ENCODE assay signal across 1 fruit fly cellular context in the genomic region with DNA sequence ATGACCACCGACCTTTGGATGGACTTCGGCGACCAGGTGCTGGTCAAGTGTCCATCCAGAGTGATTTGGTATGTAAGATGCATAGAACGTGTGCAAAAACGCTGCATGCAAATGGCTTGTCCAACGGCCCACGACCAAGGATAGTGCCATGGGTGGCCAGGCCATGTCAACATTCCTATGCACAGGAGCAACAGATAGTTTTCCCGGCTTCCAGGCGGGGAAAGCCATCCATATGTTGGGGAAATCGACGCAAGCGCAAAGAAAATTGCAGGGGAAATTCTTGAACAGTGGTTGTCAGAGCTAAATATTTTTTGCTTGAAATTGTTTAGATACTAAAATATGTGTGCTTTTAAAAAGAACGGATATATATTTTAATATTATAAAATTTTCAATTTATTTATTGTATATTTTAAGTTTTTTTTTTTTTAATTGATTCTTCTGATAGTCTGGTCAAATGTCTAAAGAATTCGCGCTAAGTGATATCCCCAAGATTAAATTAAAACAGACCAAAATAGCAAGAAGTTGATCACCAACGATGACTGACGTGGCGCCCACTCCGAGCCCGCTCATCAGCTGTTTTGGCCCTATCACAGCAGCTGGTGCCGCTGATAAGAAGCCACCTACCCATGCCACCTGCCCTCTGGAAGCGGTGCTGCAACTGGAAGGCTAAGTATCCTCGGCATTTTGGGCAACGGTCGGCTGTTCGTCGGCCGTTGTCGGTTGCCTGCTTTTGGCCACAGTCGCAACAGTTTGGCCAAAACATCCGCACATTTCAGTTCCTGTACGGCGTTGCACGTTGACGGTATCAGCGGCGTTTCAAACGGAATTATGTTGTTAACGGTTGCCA.
TF ChIP-seq lines count a peak whose summit lies in the region.

TSS of gene 5-HT2B (plus strand) at position 797 of the 847 bp plus-strand sequence.

TF ChIP-seq in whole organism, embryonic, 481 proteins besides CTCF, POLR2A, EP300 and RAD21 (continued from another document):
- TF ChIP-seq CG34224 (GFP tag; IDR thresholded peaks at IDR 0.05; lab: Robert Waterston, UW; ENCODE audit: partially characterized antibody) (no peak), zfh1 (GFP tag; IDR thresholded peaks at IDR 0.05; lab: Robert Waterston, UW) (no peak), gt (GFP tag; IDR thresholded peaks at IDR 0.05; lab: Robert Waterston, UW) (no peak), Mrtf (GFP tag; IDR thresholded peaks at IDR 0.05; lab: Robert Waterston, UW) (no peak), Pdp1 (GFP tag; optimal IDR thresholded peaks at IDR 0.05; lab: Kevin White, UChicago) (no peak), abd-A (tag; optimal IDR thresholded peaks at IDR 0.05; lab: Kevin White, UChicago) (no peak), CG4707 (GFP tag; optimal IDR thresholded peaks at IDR 0.05; lab: Kevin White, UChicago) (no peak), CG2889 (GFP tag; IDR thresholded peaks at IDR 0.05; lab: Robert Waterston, UW) (no peak), CG3281 (GFP tag; optimal IDR thresholded peaks at IDR 0.05; lab: Kevin White, UChicago) (peak; percentile 60), CG6813 (GFP tag; optimal IDR thresholded peaks at IDR 0.05; lab: Kevin White, UChicago) (peak; percentile 32), Ptx1 (GFP tag; IDR thresholded peaks at IDR 0.05; lab: Robert Waterston, UW) (peak; percentile 34; the same call in 1 of the 2 replicates), nerfin-2 (GFP tag; IDR thresholded peaks at IDR 0.05; lab: Robert Waterston, UW; ENCODE audit: partially characterized antibody) (no peak), Sry-β (GFP tag; optimal IDR thresholded peaks at IDR 0.05; lab: Kevin White, UChicago) (no peak), amos (GFP tag; IDR thresholded peaks at IDR 0.05; lab: Robert Waterston, UW; ENCODE audit: partially characterized antibody) (no peak), Med (GFP tag; lab: Kevin White, UChicago) (peak; percentile 43), mam (GFP tag; optimal IDR thresholded peaks at IDR 0.05; lab: Kevin White, UChicago) (peak; percentile 5), da (GFP tag; optimal IDR thresholded peaks at IDR 0.05; lab: Kevin White, UChicago) (no peak), CG2129 (GFP tag; IDR thresholded peaks at IDR 0.05; lab: Robert Waterston, UW; ENCODE audit: partially characterized antibody) (no peak), CG11696 (GFP tag; IDR thresholded peaks at IDR 0.05; lab: Robert Waterston, UW) (no peak), E2f2 (GFP tag; IDR thresholded peaks at IDR 0.05; lab: Robert Waterston, UW) (no peak), p53 (GFP tag; optimal IDR thresholded peaks at IDR 0.05; lab: Kevin White, UChicago) (no peak), CG17802 (tag; optimal IDR thresholded peaks at IDR 0.05; lab: Kevin White, UChicago) (no peak), ara (GFP tag; IDR thresholded peaks at IDR 0.05; lab: Robert Waterston, UW) (no peak), trem (tag; optimal IDR thresholded peaks at IDR 0.05; lab: Kevin White, UChicago) (no peak), Sry-δ (GFP tag; optimal IDR thresholded peaks at IDR 0.05; lab: Kevin White, UChicago) (no peak), CG18011 (GFP tag; optimal IDR thresholded peaks at IDR 0.05; lab: Kevin White, UChicago) (no peak), CG11560 (tag; IDR thresholded peaks at IDR 0.05; lab: Robert Waterston, UW) (no peak), caup (GFP tag; optimal IDR thresholded peaks at IDR 0.05; lab: Kevin White, UChicago; ENCODE audit: severe bottlenecking) (peak; percentile 39), CG15514 (GFP tag; optimal IDR thresholded peaks at IDR 0.05; lab: Kevin White, UChicago) (no peak), CG4730 (GFP tag; IDR thresholded peaks at IDR 0.05; lab: Robert Waterston, UW) (no peak), Hmx (GFP tag; optimal IDR thresholded peaks at IDR 0.05; lab: Kevin White, UChicago) (no peak), CG3847 (GFP tag; IDR thresholded peaks at IDR 0.05; lab: Robert Waterston, UW) (peak; percentile 13; the same call in 1 of the 2 replicates), CG4404 (GFP tag; IDR thresholded peaks at IDR 0.05; lab: Robert Waterston, UW) (no peak), Dek (tag; optimal IDR thresholded peaks at IDR 0.05; lab: Kevin White, UChicago) (peak; percentile 26), Aef1 (GFP tag; IDR thresholded peaks at IDR 0.05; lab: Robert Waterston, UW) (peak; percentile 23; the same call in 1 of the 3 replicates), CG7928 (GFP tag; optimal IDR thresholded peaks at IDR 0.05; lab: Kevin White, UChicago) (no peak), Ets97D (GFP tag; optimal IDR thresholded peaks at IDR 0.05; lab: Kevin White, UChicago) (no peak), Dad (GFP tag; optimal IDR thresholded peaks at IDR 0.05; lab: Kevin White, UChicago) (no peak), CG2712 (tag; optimal IDR thresholded peaks at IDR 0.05; lab: Kevin White, UChicago) (no peak), CG32532 (GFP tag; IDR thresholded peaks at IDR 0.05; lab: Robert Waterston, UW) (no peak; the same call in 1 of the 2 replicates), dpn (GFP tag; optimal IDR thresholded peaks at IDR 0.05; lab: Kevin White, UChicago) (peak in 1 of 2 experiments; percentile 36), Ssrp (tag; optimal IDR thresholded peaks at IDR 0.05; lab: Kevin White, UChicago) (no peak), CG6254 (GFP tag; optimal IDR thresholded peaks at IDR 0.05; lab: Kevin White, UChicago) (no peak), NK7.1 (GFP tag; optimal IDR thresholded peaks at IDR 0.05; lab: Kevin White, UChicago) (no peak), HLHmδ (GFP tag; optimal IDR thresholded peaks at IDR 0.05; lab: Kevin White, UChicago) (no peak), sqz (GFP tag; optimal IDR thresholded peaks at IDR 0.05; lab: Kevin White, UChicago) (no peak), pb (GFP tag; optimal IDR thresholded peaks at IDR 0.05; lab: Kevin White, UChicago) (no peak), dati (GFP tag; IDR thresholded peaks at IDR 0.05; lab: Robert Waterston, UW) (no peak), h (optimal IDR thresholded peaks at IDR 0.05; lab: Kevin White, UChicago) (no peak), CrebB (tag; optimal IDR thresholded peaks at IDR 0.05; lab: Kevin White, UChicago) (no peak), zen2 (GFP tag; IDR thresholded peaks at IDR 0.05; lab: Robert Waterston, UW; ENCODE audit: partially characterized antibody) (no peak), Gsc (GFP tag; IDR thresholded peaks at IDR 0.05; lab: Robert Waterston, UW) (no peak), CG31365 (tag; optimal IDR thresholded peaks at IDR 0.05; lab: Kevin White, UChicago) (no peak), CG4617 (GFP tag; optimal IDR thresholded peaks at IDR 0.05; lab: Kevin White, UChicago; ENCODE audit: borderline replicate concordance) (no peak), CG7839 (tag; optimal IDR thresholded peaks at IDR 0.05; lab: Kevin White, UChicago) (peak; percentile 61), Kr (GFP tag; optimal IDR thresholded peaks at IDR 0.05; lab: Kevin White, UChicago) (no peak), CG6791 (GFP tag; IDR thresholded peaks at IDR 0.05; lab: Robert Waterston, UW; ENCODE audit: partially characterized antibody) (no peak), CG18262 (tag; optimal IDR thresholded peaks at IDR 0.05; lab: Kevin White, UChicago) (no peak), bcd (GFP tag; optimal IDR thresholded peaks at IDR 0.05; lab: Kevin White, UChicago) (peak; percentile 31), Fer3 (tag; optimal IDR thresholded peaks at IDR 0.05; lab: Kevin White, UChicago) (peak; percentile 34), CG15601 (tag; optimal IDR thresholded peaks at IDR 0.05; lab: Kevin White, UChicago) (no peak), Dp (GFP tag; optimal IDR thresholded peaks at IDR 0.05; lab: Kevin White, UChicago) (no peak), CG2678 (tag; optimal IDR thresholded peaks at IDR 0.05; lab: Kevin White, UChicago) (peak; percentile 65), hb (GFP tag; IDR thresholded peaks at IDR 0.05; lab: Robert Waterston, UW; ENCODE audit: partially characterized antibody) (no peak), ro (GFP tag; IDR thresholded peaks at IDR 0.05; lab: Robert Waterston, UW) (no peak), NC2α (GFP tag; optimal IDR thresholded peaks at IDR 0.05; lab: Kevin White, UChicago) (no peak), Asciz (GFP tag; optimal IDR thresholded peaks at IDR 0.05; lab: Kevin White, UChicago) (no peak), Hr39 (optimal IDR thresholded peaks at IDR 0.05; lab: Kevin White, UChicago) (no peak), klu (GFP tag; IDR thresholded peaks at IDR 0.05; lab: Robert Waterston, UW) (no peak), CG15479 (GFP tag; optimal IDR thresholded peaks at IDR 0.05; lab: Kevin White, UChicago) (no peak), CG17912 (GFP tag; optimal IDR thresholded peaks at IDR 0.05; lab: Kevin White, UChicago) (no peak), sima (GFP tag; optimal IDR thresholded peaks at IDR 0.05; lab: Kevin White, UChicago) (no peak), eyg (GFP tag; optimal IDR thresholded peaks at IDR 0.05; lab: Kevin White, UChicago) (no peak), D19B (GFP tag; optimal IDR thresholded peaks at IDR 0.05; lab: Kevin White, UChicago) (no peak), stwl (tag; optimal IDR thresholded peaks at IDR 0.05; lab: Kevin White, UChicago) (no peak), TFAM (GFP tag; optimal IDR thresholded peaks at IDR 0.05; lab: Kevin White, UChicago) (no peak), CG12769 (tag; optimal IDR thresholded peaks at IDR 0.05; lab: Kevin White, UChicago) (no peak)
TF ChIP-seq in whole organism, embryonic: peak in this region for 82.
